Fruit fly (Drosophila melanogaster) whole organism, embryonic: Measurements from ENCODE around the gene Ku80.

Source experiments
- ATbp ChIP-seq: fragments of 200-800 bp; sonication (Bioruptor generic); optimal IDR thresholded peaks from 2 replicates; lab custom pipeline; 2017; ENCODE audit warnings: missing biosample characterization, mild to moderate bottlenecking, missing genetic modification characterization, missing genetic modification reagents
- CG11504 ChIP-seq: fragments of 200-800 bp; sonication (Bioruptor generic); optimal IDR thresholded peaks from 3 replicates; lab custom pipeline; 2019; ENCODE audit warnings: missing biosample characterization, mild to moderate bottlenecking, missing genetic modification characterization, moderate library complexity
- CG12104 ChIP-seq: fragments of 200-800 bp; sonication (Bioruptor generic); optimal IDR thresholded peaks from 3 replicates; lab custom pipeline; 2016; ENCODE audit warnings: missing biosample characterization, missing genetic modification characterization
- CG12236 ChIP-seq: fragments of 200-800 bp; sonication (Bioruptor generic); optimal IDR thresholded peaks from 2 replicates; lab custom pipeline; 2016; ENCODE audit warnings: missing biosample characterization, missing genetic modification characterization
- CG12299 ChIP-seq: fragments of 200-800 bp; sonication (Bioruptor generic); optimal IDR thresholded peaks from 2 replicates; lab custom pipeline; 2018; ENCODE audit warnings: missing biosample characterization, mild to moderate bottlenecking, missing genetic modification characterization
- CG15073 ChIP-seq: fragments of 200-800 bp; sonication (Bioruptor generic); optimal IDR thresholded peaks from 2 replicates; lab custom pipeline; 2016; ENCODE audit warnings: missing biosample characterization, missing genetic modification characterization
- CG18764 ChIP-seq: fragments of 200-800 bp; sonication (Bioruptor generic); optimal IDR thresholded peaks from 3 replicates; lab custom pipeline; 2016; ENCODE audit warnings: missing biosample characterization, missing genetic modification characterization
- CG3163 ChIP-seq: fragments of 200-800 bp; sonication (Bioruptor generic); optimal IDR thresholded peaks from 3 replicates; lab custom pipeline; 2016; ENCODE audit warnings: missing biosample characterization, missing genetic modification characterization
- CG32532 ChIP-seq: fragments of 200-800 bp; sonication (Bioruptor generic); IDR thresholded peaks from 2 replicates; pipeline ENCODE4 v1.3.6; 2022; ENCODE audit warnings: missing biosample characterization, missing genetic modification characterization
- CG3847 ChIP-seq: fragments of 200-800 bp; sonication (Bioruptor generic); IDR thresholded peaks from 2 replicates; pipeline ENCODE4 v1.3.6; 2022; ENCODE audit warnings: missing biosample characterization, missing genetic modification characterization
- CG4730 ChIP-seq: fragments of 200-800 bp; sonication (Bioruptor generic); IDR thresholded peaks from 2 replicates; pipeline ENCODE4 v1.3.6; 2022; ENCODE audit warnings: missing biosample characterization, missing genetic modification characterization
- CG7372 ChIP-seq: fragments of 200-800 bp; sonication (Bioruptor generic); IDR thresholded peaks from 2 replicates; pipeline ENCODE4 v1.3.6; 2022; ENCODE audit warnings: missing biosample characterization, missing genetic modification characterization
- CG8290 ChIP-seq, 3 experiments: fragments of 200-800 bp; sonication (Bioruptor generic); optimal IDR thresholded peaks; 2 replicates each; lab custom pipeline; 2016 to 2019; ENCODE audit warnings: missing biosample characterization in 3 of 3, missing genetic modification characterization in 3 of 3, mild to moderate bottlenecking in 2 of 3, moderate library complexity in 1 of 3
- Camta ChIP-seq: fragments of 200-800 bp; sonication (Bioruptor generic); optimal IDR thresholded peaks from 2 replicates; lab custom pipeline; 2016; ENCODE audit warnings: missing biosample characterization, missing genetic modification characterization
- D ChIP-seq, 2 experiments: fragments of 200-800 bp in 1 of 2; fragments of >200 bp in 1 of 2; sonication (Bioruptor generic) in 1 of 2; optimal IDR thresholded peaks; 2 replicates in 1 of 2; 3 replicates in 1 of 2; lab custom pipeline; 2017; ENCODE audit warnings: mild to moderate bottlenecking in 1 of 2, missing biosample characterization in 1 of 2, missing genetic modification characterization in 1 of 2, missing genetic modification reagents in 1 of 2
- E2f1 ChIP-seq: fragments of 200-800 bp; sonication (Bioruptor generic); IDR thresholded peaks from 2 replicates; pipeline ENCODE4 v1.3.6; 2022; ENCODE audit warnings: missing biosample characterization, missing genetic modification characterization
- Elba2 ChIP-seq: fragments of 200-800 bp; sonication (Bioruptor generic); optimal IDR thresholded peaks from 3 replicates; lab custom pipeline; 2016; ENCODE audit warnings: missing biosample characterization, missing genetic modification characterization
- Fer2 ChIP-seq: fragments of 200-800 bp; sonication (Bioruptor generic); optimal IDR thresholded peaks from 2 replicates; lab custom pipeline; 2018; ENCODE audit warnings: missing biosample characterization, mild to moderate bottlenecking, missing genetic modification characterization, moderate library complexity
- Fer3 ChIP-seq: fragments of 200-800 bp; sonication (Bioruptor generic); optimal IDR thresholded peaks from 2 replicates; lab custom pipeline; 2018; ENCODE audit warnings: missing biosample characterization, mild to moderate bottlenecking, missing genetic modification characterization, moderate library complexity
- Hand ChIP-seq: fragments of 200-800 bp; sonication (Bioruptor generic); optimal IDR thresholded peaks from 2 replicates; lab custom pipeline; 2017; ENCODE audit warnings: mild to moderate bottlenecking, missing biosample characterization, missing genetic modification reagents, missing genetic modification characterization
- Hey ChIP-seq: fragments of 200-800 bp; sonication (Bioruptor generic); optimal IDR thresholded peaks from 3 replicates; lab custom pipeline; 2018; ENCODE audit warnings: missing biosample characterization, mild to moderate bottlenecking, missing genetic modification characterization
- Hmx ChIP-seq: fragments of 200-800 bp; sonication (Bioruptor generic); optimal IDR thresholded peaks from 2 replicates; lab custom pipeline; 2016; ENCODE audit warnings: missing biosample characterization, missing genetic modification characterization
- Lhr ChIP-seq: fragments of 200-800 bp; sonication (Bioruptor generic); optimal IDR thresholded peaks from 3 replicates; lab custom pipeline; 2017; ENCODE audit warnings: mild to moderate bottlenecking, missing biosample characterization, missing genetic modification reagents, missing genetic modification characterization
- Lpt ChIP-seq: fragments of >200 bp; optimal IDR thresholded peaks from 2 replicates; lab custom pipeline; 2018; ENCODE audit warnings: missing biosample characterization, missing genetic modification characterization
- MESR4 ChIP-seq: fragments of 200-800 bp; sonication (Bioruptor generic); optimal IDR thresholded peaks from 2 replicates; lab custom pipeline; 2018; ENCODE audit warnings: missing biosample characterization, mild to moderate bottlenecking, missing genetic modification characterization, moderate library complexity
- NC2α ChIP-seq: fragments of 200-800 bp; sonication (Bioruptor generic); optimal IDR thresholded peaks from 2 replicates; lab custom pipeline; 2016; ENCODE audit warnings: missing biosample characterization, missing genetic modification characterization
- Opbp ChIP-seq: fragments of 200-800 bp; sonication (Bioruptor generic); IDR thresholded peaks from 3 replicates; pipeline ENCODE4 v1.3.6; 2022; ENCODE audit warnings: missing biosample characterization, missing genetic modification characterization; ENCODE audit not compliant: partially characterized antibody
- al ChIP-seq: fragments of 200-800 bp; sonication (Bioruptor generic); IDR thresholded peaks from 2 replicates; pipeline ENCODE4 v1.3.6; 2022; ENCODE audit warnings: missing biosample characterization, missing genetic modification characterization
- ase ChIP-seq: fragments of 200-800 bp; sonication (Bioruptor generic); IDR thresholded peaks from 3 replicates; pipeline ENCODE4 v1.3.6; 2022; ENCODE audit warnings: missing biosample characterization, missing genetic modification characterization
- cato ChIP-seq: fragments of 200-800 bp; sonication (Bioruptor generic); optimal IDR thresholded peaks from 2 replicates; lab custom pipeline; 2016; ENCODE audit warnings: missing biosample characterization, missing genetic modification characterization, borderline replicate concordance
- chinmo ChIP-seq: fragments of 200-800 bp; sonication (Bioruptor generic); IDR thresholded peaks from 4 replicates; pipeline ENCODE4 v1.3.6; 2022; ENCODE audit warnings: missing biosample characterization, missing genetic modification characterization; ENCODE audit not compliant: partially characterized antibody
- crp ChIP-seq, 2 experiments: fragments of 200-800 bp; sonication (Bioruptor generic); optimal IDR thresholded peaks; 2 replicates in 1 of 2; 3 replicates in 1 of 2; lab custom pipeline; 2017; ENCODE audit warnings: missing biosample characterization in 2 of 2, missing genetic modification characterization in 2 of 2, mild to moderate bottlenecking in 1 of 2, moderate library complexity in 1 of 2
- cwo ChIP-seq: fragments of 200-800 bp; sonication (Bioruptor generic); optimal IDR thresholded peaks from 3 replicates; lab custom pipeline; 2017; ENCODE audit warnings: missing biosample characterization, missing genetic modification characterization, mild to moderate bottlenecking, moderate library complexity, missing genetic modification reagents
- dimm ChIP-seq: fragments of 200-800 bp; sonication (Bioruptor generic); IDR thresholded peaks from 2 replicates; pipeline ENCODE4 v1.3.6; 2022; ENCODE audit warnings: missing biosample characterization, missing genetic modification characterization
- dmrt99B ChIP-seq: fragments of 200-800 bp; sonication (Bioruptor generic); optimal IDR thresholded peaks from 2 replicates; lab custom pipeline; 2018; ENCODE audit warnings: missing biosample characterization, mild to moderate bottlenecking, missing genetic modification characterization, moderate library complexity
- emc ChIP-seq: fragments of 200-800 bp; sonication (Bioruptor generic); optimal IDR thresholded peaks from 2 replicates; lab custom pipeline; 2016; ENCODE audit warnings: missing biosample characterization, missing genetic modification characterization
- fd3F ChIP-seq: fragments of 200-800 bp; sonication (Bioruptor generic); optimal IDR thresholded peaks from 2 replicates; lab custom pipeline; 2018; ENCODE audit warnings: missing biosample characterization, mild to moderate bottlenecking, missing genetic modification characterization, moderate library complexity
- fd96Cb ChIP-seq: fragments of 200-800 bp; sonication (Bioruptor generic); optimal IDR thresholded peaks from 2 replicates; lab custom pipeline; 2018; ENCODE audit warnings: missing biosample characterization, mild to moderate bottlenecking, missing genetic modification characterization, moderate library complexity
- hth ChIP-seq: fragments of >200 bp; optimal IDR thresholded peaks from 2 replicates; lab custom pipeline; 2017; ENCODE audit warnings: inconsistent platforms
- lab ChIP-seq: fragments of 200-800 bp; sonication (Bioruptor generic); optimal IDR thresholded peaks from 3 replicates; lab custom pipeline; 2017; ENCODE audit warnings: missing biosample characterization, missing genetic modification characterization, mild to moderate bottlenecking, moderate library complexity, missing genetic modification reagents
- luna ChIP-seq: fragments of 200-800 bp; sonication (Bioruptor generic); optimal IDR thresholded peaks from 2 replicates; lab custom pipeline; 2016; ENCODE audit warnings: missing biosample characterization, missing genetic modification characterization
- pfk ChIP-seq: fragments of 200-800 bp; sonication (Bioruptor generic); optimal IDR thresholded peaks from 2 replicates; lab custom pipeline; 2018; ENCODE audit warnings: missing biosample characterization, mild to moderate bottlenecking, missing genetic modification characterization, moderate library complexity
- toy ChIP-seq: fragments of 200-800 bp; sonication (Bioruptor generic); IDR thresholded peaks from 2 replicates; pipeline ENCODE4 v1.3.6; 2022; ENCODE audit warnings: missing biosample characterization, missing genetic modification characterization
- tup ChIP-seq: fragments of 200-800 bp; sonication (Bioruptor generic); optimal IDR thresholded peaks from 2 replicates; lab custom pipeline; 2016; ENCODE audit warnings: missing biosample characterization, mild to moderate bottlenecking, missing genetic modification characterization, moderate library complexity
- tx ChIP-seq: fragments of 200-800 bp; sonication (Bioruptor generic); optimal IDR thresholded peaks from 2 replicates; lab custom pipeline; 2016; ENCODE audit warnings: missing biosample characterization, missing genetic modification characterization
- wor ChIP-seq: fragments of 200-800 bp; sonication (Bioruptor generic); IDR thresholded peaks from 2 replicates; pipeline ENCODE4 v1.3.6; 2022; ENCODE audit warnings: missing biosample characterization, missing genetic modification characterization
- z ChIP-seq: fragments of 200-800 bp; sonication (Bioruptor generic); IDR thresholded peaks from 3 replicates; pipeline ENCODE4 v1.3.6; 2022; ENCODE audit warnings: missing biosample characterization, missing genetic modification characterization
- zf30C ChIP-seq: fragments of 200-800 bp; sonication (Bioruptor generic); optimal IDR thresholded peaks from 3 replicates; lab custom pipeline; 2018; ENCODE audit warnings: missing biosample characterization, mild to moderate bottlenecking, missing genetic modification characterization

Gene Ku80

dm6 chr2L:15746600-15747393 is 24.2 kb downstream of the Ku80 start (continued):
- peak; percentile 74 for TF ChIP-seq wor (GFP tag; lab: Robert Waterston, UW)
- peak; percentile 81 for TF ChIP-seq cato (GFP tag; lab: Kevin White, UChicago)
- TF ChIP-seq hth (lab: Kevin White, UChicago): no peak
- TF ChIP-seq zf30C (GFP tag; lab: Kevin White, UChicago): no peak
- peak; percentile 42 for TF ChIP-seq Camta (GFP tag; lab: Kevin White, UChicago)
- peak; percentile 84 for TF ChIP-seq CG32532
- TF ChIP-seq z: no peak
- TF ChIP-seq cwo (GFP tag; lab: Kevin White, UChicago): peak; percentile 79
- TF ChIP-seq Hmx (GFP tag; lab: Kevin White, UChicago): no peak
- peak; percentile 73 for TF ChIP-seq CG8290 (GFP tag; optimal IDR thresholded peaks at IDR 0.05; lab: Kevin White, UChicago)
- peak in 1 of 2 experiments; percentile 34 for TF ChIP-seq CG8290 (tag; optimal IDR thresholded peaks at IDR 0.05; lab: Kevin White, UChicago)
- TF ChIP-seq CG7372 (GFP tag; lab: Robert Waterston, UW): peak; percentile 69
- TF ChIP-seq CG3847 (GFP tag; lab: Robert Waterston, UW): peak; percentile 84
- peak; percentile 39 for TF ChIP-seq tup
- TF ChIP-seq ATbp: peak; percentile 75
- TF ChIP-seq fd3F (GFP tag; lab: Kevin White, UChicago): peak; percentile 86
- no peak for TF ChIP-seq Hey
- no peak for TF ChIP-seq Elba2 (GFP tag; lab: Kevin White, UChicago)
- peak; percentile 94 for TF ChIP-seq CG12104 (GFP tag; lab: Kevin White, UChicago)
- TF ChIP-seq chinmo: no peak
- TF ChIP-seq CG3163 (GFP tag; lab: Kevin White, UChicago): no peak
- peak; percentile 81 for TF ChIP-seq Fer2 (tag; lab: Kevin White, UChicago)
- no peak for TF ChIP-seq D (optimal IDR thresholded peaks at IDR 0.05; lab: Kevin White, UChicago)
- peak; percentile 93 for TF ChIP-seq D (GFP tag; optimal IDR thresholded peaks at IDR 0.05; lab: Kevin White, UChicago)
- peak; percentile 84 for TF ChIP-seq Fer3 (tag; lab: Kevin White, UChicago)
- no peak for TF ChIP-seq NC2α (GFP tag; lab: Kevin White, UChicago)
- peak; percentile 39; the same call in 1 of the 2 replicates for TF ChIP-seq E2f1 (GFP tag; lab: Robert Waterston, UW)
- peak; percentile 79 for TF ChIP-seq Hand (GFP tag; lab: Kevin White, UChicago)
- TF ChIP-seq fd96Cb (tag; lab: Kevin White, UChicago): peak; percentile 92
- TF ChIP-seq luna (GFP tag; lab: Kevin White, UChicago): no peak
- peak; percentile 93 for TF ChIP-seq dmrt99B
- no peak for TF ChIP-seq Lpt (GFP tag; lab: Kevin White, UChicago)
- TF ChIP-seq Lhr: peak; percentile 55
- peak; percentile 51; the same call in 1 of the 2 replicates for TF ChIP-seq toy (GFP tag; lab: Robert Waterston, UW)
- peak; percentile 95 for TF ChIP-seq CG11504 (tag; lab: Kevin White, UChicago)
- TF ChIP-seq emc (GFP tag; lab: Kevin White, UChicago): no peak
- TF ChIP-seq crp (GFP tag; optimal IDR thresholded peaks at IDR 0.05; lab: Kevin White, UChicago): peak; percentile 70 to 89
- peak; percentile 48 for TF ChIP-seq CG15073
- TF ChIP-seq pfk (GFP tag; lab: Kevin White, UChicago): no peak
- TF ChIP-seq dimm (GFP tag; lab: Robert Waterston, UW): no peak
- TF ChIP-seq tx (GFP tag; lab: Kevin White, UChicago): no peak
- TF ChIP-seq CG18764 (GFP tag; lab: Kevin White, UChicago): peak; percentile 77
- TF ChIP-seq CG12236 (GFP tag; lab: Kevin White, UChicago): no peak
- peak; percentile 71 for TF ChIP-seq al (GFP tag; lab: Robert Waterston, UW)
- TF ChIP-seq Opbp: no peak
- no peak for TF ChIP-seq MESR4
- peak; percentile 88 for TF ChIP-seq lab
- TF ChIP-seq CG4730: peak; percentile 70
- peak; percentile 88 for TF ChIP-seq CG12299 (tag; lab: Kevin White, UChicago)
- TF ChIP-seq ase (GFP tag; lab: Robert Waterston, UW): peak; percentile 78; the same call in 2 of the 3 replicates
